Worm (Caenorhabditis elegans): ENCODE results near the gene flp-12.

Gene flp-12

DNA sequence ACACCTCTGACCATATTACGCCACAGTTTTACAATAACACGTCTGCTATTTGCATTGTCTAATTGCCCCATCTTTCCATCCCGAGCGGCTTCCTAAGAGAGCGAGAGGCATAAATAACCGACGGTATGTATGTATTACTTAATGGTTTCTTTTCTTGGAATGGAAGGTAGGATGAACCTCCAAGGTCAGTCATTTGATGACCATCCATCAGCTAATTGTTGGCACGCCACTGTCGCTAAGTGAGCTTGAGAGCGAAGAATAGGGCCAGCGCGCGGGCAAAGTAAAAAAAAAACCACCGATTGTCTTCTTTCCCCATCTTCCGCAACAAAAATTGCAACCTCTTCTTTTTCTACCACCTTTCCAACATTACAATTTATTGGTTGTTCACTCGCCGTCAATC lies 36.1 kb downstream of the flp-12 start:
- TF ChIP-seq ceh-31 (tag; optimal IDR thresholded peaks at IDR 0.05), result no peak
- no peak for TF ChIP-seq fkh-10 (GFP tag; optimal IDR thresholded peaks at IDR 0.05)
- TF ChIP-seq syd-9 (tag; optimal IDR thresholded peaks at IDR 0.05), result no peak
- no peak for TF ChIP-seq F13H6.1 (tag; optimal IDR thresholded peaks at IDR 0.05)
- TF ChIP-seq K02D7.2 (tag; optimal IDR thresholded peaks at IDR 0.05), result no peak
- no peak for TF ChIP-seq elt-2 (tag; optimal IDR thresholded peaks at IDR 0.05)
- no peak for TF ChIP-seq C38D4.7 (GFP tag; optimal IDR thresholded peaks at IDR 0.05)
- no peak for TF ChIP-seq hlh-13 (GFP tag; optimal IDR thresholded peaks at IDR 0.05)
- TF ChIP-seq hlh-15 (tag; optimal IDR thresholded peaks at IDR 0.05), result no peak
- TF ChIP-seq ttx-3 (tag; optimal IDR thresholded peaks at IDR 0.05), result no peak
- TF ChIP-seq fkh-6 (tag; optimal IDR thresholded peaks at IDR 0.05), result no peak
- no peak for TF ChIP-seq ama-1 (optimal IDR thresholded peaks at IDR 0.05)
- TF ChIP-seq zip-5 (tag; optimal IDR thresholded peaks at IDR 0.05), result no peak
- no peak for TF ChIP-seq npax-4 (tag; optimal IDR thresholded peaks at IDR 0.05)
- no peak for TF ChIP-seq unc-55 (GFP tag; optimal IDR thresholded peaks at IDR 0.05)
- TF ChIP-seq pros-1 (tag; optimal IDR thresholded peaks at IDR 0.05), result no peak
- no peak for TF ChIP-seq tbx-7 (tag; optimal IDR thresholded peaks at IDR 0.05)
- no peak for TF ChIP-seq sox-4 (tag; optimal IDR thresholded peaks at IDR 0.05)

- TF ChIP-seq pha-2 (tag; optimal IDR thresholded peaks at IDR 0.05) (no peak), hlh-8 (tag; optimal IDR thresholded peaks at IDR 0.05) (no peak), unc-86 (tag; optimal IDR thresholded peaks at IDR 0.05) (no peak), ets-4 (tag; optimal IDR thresholded peaks at IDR 0.05) (no peak), rnt-1 (tag; optimal IDR thresholded peaks at IDR 0.05) (no peak), lim-6 (tag; optimal IDR thresholded peaks at IDR 0.05) (no peak), gmeb-2 (tag; optimal IDR thresholded peaks at IDR 0.05) (no peak), mec-3 (tag; optimal IDR thresholded peaks at IDR 0.05; ENCODE audit: borderline replicate concordance) (no peak), fkh-10 (GFP tag; optimal IDR thresholded peaks at IDR 0.05) (no peak), pag-3 (tag; optimal IDR thresholded peaks at IDR 0.05; ENCODE audit: borderline replicate concordance) (no peak), dmd-4 (tag; optimal IDR thresholded peaks at IDR 0.05; ENCODE audit: borderline replicate concordance) (no peak), nhr-11 (tag; optimal IDR thresholded peaks at IDR 0.05) (no peak), ceh-18 (tag; optimal IDR thresholded peaks at IDR 0.05) (no peak), sdc-2 (tag; optimal IDR thresholded peaks at IDR 0.05) (no peak), hlh-6 (tag; optimal IDR thresholded peaks at IDR 0.05) (no peak), ceh-22 (tag; optimal IDR thresholded peaks at IDR 0.05) (no peak), ahr-1 (tag; optimal IDR thresholded peaks at IDR 0.05) (no peak), hlh-15 (tag; optimal IDR thresholded peaks at IDR 0.05) (no peak), unc-42 (tag; optimal IDR thresholded peaks at IDR 0.05) (no peak)
Observed at ce11 chrX:4554385-4554784, 37.8 kb downstream of the flp-12 start, which contains the start of gene ham-2. TSS of gene ham-2 (plus strand) at chrX:4554685.

DNA sequence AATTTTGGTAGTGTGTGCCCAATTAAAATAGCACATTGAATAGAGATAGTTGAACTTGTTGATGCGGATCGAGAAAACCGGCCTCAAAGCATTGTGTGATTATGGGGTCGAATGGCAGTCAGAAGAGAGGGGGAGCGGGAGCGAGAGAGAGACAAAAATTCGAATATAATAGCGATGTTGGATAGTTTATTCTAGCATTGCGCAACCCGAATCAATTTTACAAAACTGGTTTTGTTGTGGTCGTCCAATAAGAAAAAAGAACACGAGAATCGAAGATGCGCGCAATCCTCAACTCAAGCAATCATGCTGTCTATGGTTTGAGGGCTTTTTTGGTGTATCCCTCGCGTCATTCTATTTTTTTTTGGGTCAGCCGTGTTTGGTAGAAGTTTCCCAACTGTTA lies 38.7 kb downstream of the flp-12 start:
- TF ChIP-seq madf-2 (tag; optimal IDR thresholded peaks at IDR 0.05) (no peak), pag-3 (tag; optimal IDR thresholded peaks at IDR 0.05; ENCODE audit: borderline replicate concordance) (no peak), ceh-48 (tag; optimal IDR thresholded peaks at IDR 0.05) (no peak), ceh-31 (tag; optimal IDR thresholded peaks at IDR 0.05) (no peak), nhr-11 (tag; optimal IDR thresholded peaks at IDR 0.05) (no peak), ceh-24 (tag; optimal IDR thresholded peaks at IDR 0.05) (no peak), elt-4 (tag; optimal IDR thresholded peaks at IDR 0.05) (no peak), pat-9 (tag; optimal IDR thresholded peaks at IDR 0.05) (no peak), K02D7.2 (tag; optimal IDR thresholded peaks at IDR 0.05) (no peak), ttx-3 (tag; optimal IDR thresholded peaks at IDR 0.05) (no peak), pros-1 (tag; optimal IDR thresholded peaks at IDR 0.05) (no peak), ceh-19 (GFP tag; optimal IDR thresholded peaks at IDR 0.05) (no peak), che-1 (tag; optimal IDR thresholded peaks at IDR 0.05) (no peak), pha-4 (tag; optimal IDR thresholded peaks at IDR 0.05) (no peak), ceh-6 (GFP tag; optimal IDR thresholded peaks at IDR 0.05) (no peak), elt-2 (tag; optimal IDR thresholded peaks at IDR 0.05) (no peak), ceh-45 (GFP tag; IDR thresholded peaks at IDR 0.05) (no peak), sox-2 (GFP tag; IDR thresholded peaks at IDR 0.05) (no peak)

Data from whole organism, late embryonic.